Worm (Caenorhabditis elegans): Measurements from ENCODE around the gene clec-65.

ce11 chrII:12944587-12945126, 43.5 kb downstream of the clec-65 start:
- TF ChIP-seq him-1 (tag; optimal IDR thresholded peaks at IDR 0.05) (peak; percentile 82), dao-5 (tag; optimal IDR thresholded peaks at IDR 0.05) (peak; percentile 85)

Measured in whole organism, L4/young adult.